Fruit fly (Drosophila melanogaster) whole organism, embryonic: Measurements from ENCODE around the gene CG6094.

Experiments
- B-H1 ChIP-seq: fragments of 200-800 bp; sonication (Bioruptor generic); IDR thresholded peaks from 3 replicates; pipeline ENCODE4 v1.3.6; 2022; ENCODE audit warnings: missing biosample characterization, missing genetic modification characterization
- Bteb2 ChIP-seq: fragments of 200-800 bp; sonication (Bioruptor generic); optimal IDR thresholded peaks from 2 replicates; lab custom pipeline; 2016; ENCODE audit warnings: missing biosample characterization, missing genetic modification characterization
- CG10147 ChIP-seq: fragments of 200-800 bp; sonication (Bioruptor generic); optimal IDR thresholded peaks from 2 replicates; lab custom pipeline; 2019; ENCODE audit warnings: missing biosample characterization, mild to moderate bottlenecking, missing genetic modification characterization, moderate library complexity
- CG10209 ChIP-seq: fragments of 200-800 bp; sonication (Bioruptor generic); optimal IDR thresholded peaks from 3 replicates; lab custom pipeline; 2017; ENCODE audit warnings: missing biosample characterization, mild to moderate bottlenecking, missing genetic modification characterization, missing genetic modification reagents
- CG11695 ChIP-seq: fragments of 200-800 bp; sonication (Bioruptor generic); IDR thresholded peaks from 3 replicates; pipeline ENCODE4 v1.3.6; 2022; ENCODE audit warnings: missing biosample characterization, missing genetic modification characterization
- CG12104 ChIP-seq: fragments of 200-800 bp; sonication (Bioruptor generic); optimal IDR thresholded peaks from 3 replicates; lab custom pipeline; 2016; ENCODE audit warnings: missing biosample characterization, missing genetic modification characterization
- CG12769 ChIP-seq: fragments of 200-800 bp; sonication (Bioruptor generic); optimal IDR thresholded peaks from 2 replicates; lab custom pipeline; 2019; ENCODE audit warnings: missing biosample characterization, mild to moderate bottlenecking, missing genetic modification characterization, moderate library complexity
- CG15601 ChIP-seq: fragments of 200-800 bp; sonication (Bioruptor generic); optimal IDR thresholded peaks from 3 replicates; lab custom pipeline; 2019; ENCODE audit warnings: missing biosample characterization, mild to moderate bottlenecking, missing genetic modification characterization, moderate library complexity
- CG1603 ChIP-seq: fragments of 200-800 bp; sonication (Bioruptor generic); optimal IDR thresholded peaks from 2 replicates; lab custom pipeline; 2019; ENCODE audit warnings: missing biosample characterization, mild to moderate bottlenecking, missing genetic modification characterization, moderate library complexity
- CG16779 ChIP-seq: fragments of 200-800 bp; sonication (Bioruptor generic); IDR thresholded peaks from 2 replicates; pipeline ENCODE4 v1.3.6; 2022; ENCODE audit warnings: missing biosample characterization, missing genetic modification characterization
- CG16815 ChIP-seq: fragments of 200-800 bp; sonication (Bioruptor generic); optimal IDR thresholded peaks from 3 replicates; lab custom pipeline; 2017; ENCODE audit warnings: missing biosample characterization, mild to moderate bottlenecking, missing genetic modification characterization
- CG1792 ChIP-seq: fragments of 200-800 bp; sonication (Bioruptor generic); optimal IDR thresholded peaks from 2 replicates; lab custom pipeline; 2016; ENCODE audit warnings: missing biosample characterization, missing genetic modification characterization
- CG1832 ChIP-seq: fragments of 200-800 bp; sonication (Bioruptor generic); optimal IDR thresholded peaks from 2 replicates; lab custom pipeline; 2017; ENCODE audit warnings: missing biosample characterization, mild to moderate bottlenecking, missing genetic modification characterization, inconsistent platforms
- CG18764 ChIP-seq: fragments of 200-800 bp; sonication (Bioruptor generic); optimal IDR thresholded peaks from 3 replicates; lab custom pipeline; 2016; ENCODE audit warnings: missing biosample characterization, missing genetic modification characterization
- CG2120 ChIP-seq: fragments of 200-800 bp; sonication (Bioruptor generic); optimal IDR thresholded peaks from 3 replicates; lab custom pipeline; 2016; ENCODE audit warnings: missing biosample characterization, missing genetic modification characterization
- CG30020 ChIP-seq: fragments of 200-800 bp; optimal IDR thresholded peaks from 2 replicates; lab custom pipeline; 2019; ENCODE audit warnings: missing biosample characterization, mild to moderate bottlenecking, missing genetic modification characterization, moderate library complexity
- CG30431 ChIP-seq: fragments of 200-800 bp; sonication (Bioruptor generic); optimal IDR thresholded peaks from 2 replicates; lab custom pipeline; 2017; ENCODE audit warnings: missing biosample characterization, missing genetic modification characterization
- CG3065 ChIP-seq: fragments of 200-800 bp; sonication (Bioruptor generic); optimal IDR thresholded peaks from 2 replicates; lab custom pipeline; 2016; ENCODE audit warnings: missing biosample characterization, missing genetic modification characterization
- CG32532 ChIP-seq: fragments of 200-800 bp; sonication (Bioruptor generic); IDR thresholded peaks from 2 replicates; pipeline ENCODE4 v1.3.6; 2022; ENCODE audit warnings: missing biosample characterization, missing genetic modification characterization
- CG5180 ChIP-seq: fragments of 200-800 bp; sonication (Bioruptor generic); optimal IDR thresholded peaks from 3 replicates; lab custom pipeline; 2017; ENCODE audit warnings: missing biosample characterization, missing genetic modification characterization, mild to moderate bottlenecking, moderate library complexity, missing genetic modification reagents
- CG5245 ChIP-seq: fragments of 200-800 bp; sonication (Bioruptor generic); optimal IDR thresholded peaks from 3 replicates; lab custom pipeline; 2016; ENCODE audit warnings: missing biosample characterization, missing genetic modification characterization
- CG6254 ChIP-seq: fragments of 200-800 bp; sonication (Bioruptor generic); optimal IDR thresholded peaks from 3 replicates; lab custom pipeline; 2017; ENCODE audit warnings: mild to moderate bottlenecking, missing biosample characterization, missing genetic modification reagents, missing genetic modification characterization
- CG6813 ChIP-seq: fragments of 200-800 bp; sonication (Bioruptor generic); optimal IDR thresholded peaks from 2 replicates; lab custom pipeline; 2017; ENCODE audit warnings: missing biosample characterization, missing genetic modification characterization, mild to moderate bottlenecking, moderate library complexity, missing genetic modification reagents
- CG7839 ChIP-seq: fragments of 200-800 bp; sonication (Bioruptor generic); optimal IDR thresholded peaks from 3 replicates; lab custom pipeline; 2018; ENCODE audit warnings: missing biosample characterization, mild to moderate bottlenecking, missing genetic modification characterization, moderate library complexity
- CG7928 ChIP-seq: fragments of 200-800 bp; sonication (Bioruptor generic); optimal IDR thresholded peaks from 2 replicates; lab custom pipeline; 2017; ENCODE audit warnings: missing biosample characterization, mild to moderate bottlenecking, missing genetic modification characterization
- CG8765 ChIP-seq: fragments of 200-800 bp; sonication (Bioruptor generic); IDR thresholded peaks from 2 replicates; pipeline ENCODE4 v1.3.6; 2022; ENCODE audit warnings: missing biosample characterization, missing genetic modification characterization
- CG9797 ChIP-seq: fragments of 200-800 bp; sonication (Bioruptor generic); optimal IDR thresholded peaks from 3 replicates; lab custom pipeline; 2018; ENCODE audit warnings: missing biosample characterization, mild to moderate bottlenecking, missing genetic modification characterization
- CG9817 ChIP-seq: fragments of 200-800 bp; sonication (Bioruptor generic); optimal IDR thresholded peaks from 2 replicates; lab custom pipeline; 2018; ENCODE audit warnings: missing biosample characterization, mild to moderate bottlenecking, missing genetic modification characterization, moderate library complexity
- ERR ChIP-seq: fragments of 200-800 bp; sonication (Bioruptor generic); optimal IDR thresholded peaks from 2 replicates; lab custom pipeline; 2016; ENCODE audit warnings: missing biosample characterization, missing genetic modification characterization
- Fer3 ChIP-seq: fragments of 200-800 bp; sonication (Bioruptor generic); optimal IDR thresholded peaks from 2 replicates; lab custom pipeline; 2018; ENCODE audit warnings: missing biosample characterization, mild to moderate bottlenecking, missing genetic modification characterization, moderate library complexity
- HLH3B ChIP-seq: fragments of 200-800 bp; sonication (Bioruptor generic); IDR thresholded peaks from 2 replicates; pipeline ENCODE4 v1.3.6; 2022; ENCODE audit warnings: missing biosample characterization, missing genetic modification characterization
- Hmx ChIP-seq: fragments of 200-800 bp; sonication (Bioruptor generic); optimal IDR thresholded peaks from 2 replicates; lab custom pipeline; 2016; ENCODE audit warnings: missing biosample characterization, missing genetic modification characterization
- Oli ChIP-seq: fragments of 200-800 bp; sonication (Bioruptor generic); optimal IDR thresholded peaks from 2 replicates; lab custom pipeline; 2018; ENCODE audit warnings: missing biosample characterization, mild to moderate bottlenecking, missing genetic modification characterization, moderate library complexity
- Rx ChIP-seq: fragments of 200-800 bp; sonication (Bioruptor generic); IDR thresholded peaks from 2 replicates; pipeline ENCODE4 v1.3.6; 2022; ENCODE audit warnings: missing biosample characterization, missing genetic modification characterization
- Ssrp ChIP-seq: fragments of 200-800 bp; sonication (Bioruptor generic); optimal IDR thresholded peaks from 2 replicates; lab custom pipeline; 2018; ENCODE audit warnings: missing biosample characterization, mild to moderate bottlenecking, missing genetic modification characterization, moderate library complexity
- Trl ChIP-seq, 3 experiments: fragments of >200 bp in 2 of 3; fragments of 200-800 bp in 1 of 3; sonication (Bioruptor generic) in 1 of 3; optimal IDR thresholded peaks; 2 replicates in 1 of 3; 3 replicates in 2 of 3; lab custom pipeline; 2016 to 2017; ENCODE audit warnings: missing biosample characterization in 1 of 3, missing genetic modification characterization in 1 of 3
- abd-A ChIP-seq: fragments of 200-800 bp; sonication (Bioruptor generic); optimal IDR thresholded peaks from 3 replicates; lab custom pipeline; 2019; ENCODE audit warnings: missing biosample characterization, mild to moderate bottlenecking, missing genetic modification characterization, moderate library complexity
- ap ChIP-seq: fragments of 200-800 bp; sonication (Bioruptor generic); IDR thresholded peaks from 2 replicates; pipeline ENCODE4 v1.3.6; 2022; ENCODE audit warnings: missing biosample characterization, missing genetic modification characterization
- bigmax ChIP-seq: fragments of 200-800 bp; sonication (Bioruptor generic); optimal IDR thresholded peaks from 2 replicates; lab custom pipeline; 2018; ENCODE audit warnings: missing biosample characterization, mild to moderate bottlenecking, missing genetic modification characterization
- btn ChIP-seq: fragments of 200-800 bp; sonication (Bioruptor generic); optimal IDR thresholded peaks from 2 replicates; lab custom pipeline; 2016; ENCODE audit warnings: missing biosample characterization, missing genetic modification characterization
- chinmo ChIP-seq: fragments of 200-800 bp; sonication (Bioruptor generic); IDR thresholded peaks from 4 replicates; pipeline ENCODE4 v1.3.6; 2022; ENCODE audit warnings: missing biosample characterization, missing genetic modification characterization; ENCODE audit not compliant: partially characterized antibody
- ci ChIP-seq: fragments of 200-800 bp; sonication (Bioruptor generic); IDR thresholded peaks from 3 replicates; pipeline ENCODE4 v1.3.6; 2022; ENCODE audit warnings: missing biosample characterization, missing genetic modification characterization
- disco-r ChIP-seq: fragments of 200-800 bp; sonication (Bioruptor generic); optimal IDR thresholded peaks from 2 replicates; lab custom pipeline; 2016; ENCODE audit warnings: missing biosample characterization, missing genetic modification characterization
- en ChIP-seq: fragments of 200-800 bp; sonication (Bioruptor generic); optimal IDR thresholded peaks from 2 replicates; lab custom pipeline; 2016; ENCODE audit warnings: missing biosample characterization, missing genetic modification characterization
- her ChIP-seq: fragments of 200-800 bp; sonication (Bioruptor generic); optimal IDR thresholded peaks from 2 replicates; lab custom pipeline; 2016; ENCODE audit warnings: missing biosample characterization, missing genetic modification characterization
- klu ChIP-seq: fragments of 200-800 bp; sonication (Bioruptor generic); IDR thresholded peaks from 2 replicates; pipeline ENCODE4 v1.3.6; 2022; ENCODE audit warnings: missing biosample characterization, missing genetic modification characterization
- slp2 ChIP-seq: fragments of 200-800 bp; sonication (Bioruptor generic); optimal IDR thresholded peaks from 2 replicates; lab custom pipeline; 2016; ENCODE audit warnings: missing biosample characterization, missing genetic modification characterization
- so ChIP-seq: fragments of 200-800 bp; sonication (Bioruptor generic); IDR thresholded peaks from 3 replicates; pipeline ENCODE4 v1.3.6; 2022; ENCODE audit warnings: missing biosample characterization, missing genetic modification characterization
- trem ChIP-seq: fragments of 200-800 bp; optimal IDR thresholded peaks from 3 replicates; lab custom pipeline; 2019; ENCODE audit warnings: missing biosample characterization, mild to moderate bottlenecking, missing genetic modification characterization, moderate library complexity
- zf30C ChIP-seq: fragments of 200-800 bp; sonication (Bioruptor generic); optimal IDR thresholded peaks from 3 replicates; lab custom pipeline; 2018; ENCODE audit warnings: missing biosample characterization, mild to moderate bottlenecking, missing genetic modification characterization

Gene CG6094

dm6 chr2L:10474268-10474678 lies 32.6 kb upstream of the CG6094 start, which contains the start of gene RluA-1 (continued):
- TF ChIP-seq CG3065 (peak; percentile 99), CG6813 (peak; percentile 99), bigmax (GFP tag; lab: Kevin White, UChicago) (peak; percentile 80), ap (GFP tag; lab: Robert Waterston, UW) (peak; percentile 91), CG7839 (tag; lab: Kevin White, UChicago) (peak; percentile 99), en (GFP tag; lab: Kevin White, UChicago) (peak; percentile 89), klu (GFP tag; lab: Robert Waterston, UW) (peak; percentile 98), CG10147 (GFP tag; lab: Kevin White, UChicago) (peak; percentile 98), Oli (tag; lab: Kevin White, UChicago) (peak; percentile 100), zf30C (GFP tag; lab: Kevin White, UChicago) (peak; percentile 38), CG9797 (GFP tag; lab: Kevin White, UChicago) (peak; percentile 78), btn (peak; percentile 89), CG7928 (GFP tag; lab: Kevin White, UChicago) (peak; percentile 81), CG30020 (tag; lab: Kevin White, UChicago) (peak; percentile 89), CG1832 (GFP tag; lab: Kevin White, UChicago) (no peak), CG5245 (peak; percentile 99), CG30431 (GFP tag; lab: Kevin White, UChicago) (peak; percentile 98), chinmo (GFP tag; lab: Robert Waterston, UW) (peak; percentile 73; the same call in 2 of the 4 replicates), CG32532 (GFP tag; lab: Robert Waterston, UW) (peak; percentile 99), HLH3B (GFP tag; lab: Robert Waterston, UW) (peak; percentile 92), CG10209 (GFP tag; lab: Kevin White, UChicago) (peak; percentile 99), Trl (optimal IDR thresholded peaks at IDR 0.05; lab: Kevin White, UChicago) (no peak), Trl (GFP tag; optimal IDR thresholded peaks at IDR 0.05; lab: Kevin White, UChicago) (peak; percentile 95), CG18764 (peak; percentile 98), Hmx (GFP tag; lab: Kevin White, UChicago) (peak; percentile 65), CG12769 (tag; lab: Kevin White, UChicago) (peak; percentile 98), CG6254 (GFP tag; lab: Kevin White, UChicago) (peak; percentile 98), CG1792 (GFP tag; lab: Kevin White, UChicago) (peak; percentile 90), Bteb2 (GFP tag; lab: Kevin White, UChicago) (peak; percentile 96), CG2120 (GFP tag; lab: Kevin White, UChicago) (peak; percentile 96), ERR (GFP tag; lab: Kevin White, UChicago) (peak; percentile 85), slp2 (peak; percentile 68), CG5180 (peak; percentile 96), her (GFP tag; lab: Kevin White, UChicago) (peak; percentile 83), CG8765 (GFP tag; lab: Robert Waterston, UW) (peak; percentile 98), Ssrp (peak; percentile 100), B-H1 (GFP tag; lab: Robert Waterston, UW) (peak; percentile 99), CG12104 (GFP tag; lab: Kevin White, UChicago) (peak; percentile 99), abd-A (tag; lab: Kevin White, UChicago) (peak; percentile 92), CG16779 (GFP tag; lab: Robert Waterston, UW) (peak; percentile 98), so (GFP tag; lab: Robert Waterston, UW) (peak; percentile 97), ci (GFP tag; lab: Robert Waterston, UW) (peak; percentile 100), CG16815 (peak; percentile 98), disco-r (peak; percentile 87), Fer3 (tag; lab: Kevin White, UChicago) (peak; percentile 99), trem (peak; percentile 97), CG15601 (tag; lab: Kevin White, UChicago) (peak; percentile 99), CG1603 (tag; lab: Kevin White, UChicago) (peak; percentile 97), Rx (peak; percentile 98), CG9817 (tag; lab: Kevin White, UChicago) (peak; percentile 99), CG11695 (GFP tag; lab: Robert Waterston, UW) (peak; percentile 99)
